Fruit fly (Drosophila melanogaster) S2 (cell line): ENCODE data around the gene CG17327.

Experiments
- CG8478 ChIP-seq: fragments of >200 bp; optimal IDR thresholded peaks from 2 replicates; lab custom pipeline; 2018
- CTCF ChIP-seq, 2 experiments: fragments of >200 bp; optimal IDR thresholded peaks; 2 replicates each; lab custom pipeline; 2018

The CG17327 gene

DNA sequence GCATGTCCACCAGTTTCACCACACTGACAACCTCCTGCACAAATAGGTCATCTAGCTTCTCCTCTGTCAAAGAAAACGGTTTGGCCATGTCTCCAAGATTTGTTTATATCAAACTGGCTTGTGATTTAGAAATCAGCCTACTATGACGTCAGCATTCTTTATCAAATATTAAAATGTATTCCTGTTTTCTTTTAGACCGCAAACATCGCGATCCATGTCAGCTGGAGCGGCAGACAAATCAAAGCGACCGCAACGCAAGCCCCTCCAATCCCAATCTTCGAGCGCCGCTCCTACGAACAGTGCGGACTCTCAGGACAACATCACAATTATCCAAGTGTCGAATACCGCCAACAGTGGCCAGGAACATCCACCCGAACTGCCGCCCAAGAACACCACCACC is 9.1 kb downstream of the CG17327 start, which contains the start of gene CG14383:
Gene CG14383 (minus strand): TSS at position 101 of the 400 bp plus-strand sequence.
- no peak for TF ChIP-seq CG8478
- TF ChIP-seq CTCF (optimal IDR thresholded peaks at IDR 0.05; lab: Kevin White, UChicago), result no peak

DNA sequence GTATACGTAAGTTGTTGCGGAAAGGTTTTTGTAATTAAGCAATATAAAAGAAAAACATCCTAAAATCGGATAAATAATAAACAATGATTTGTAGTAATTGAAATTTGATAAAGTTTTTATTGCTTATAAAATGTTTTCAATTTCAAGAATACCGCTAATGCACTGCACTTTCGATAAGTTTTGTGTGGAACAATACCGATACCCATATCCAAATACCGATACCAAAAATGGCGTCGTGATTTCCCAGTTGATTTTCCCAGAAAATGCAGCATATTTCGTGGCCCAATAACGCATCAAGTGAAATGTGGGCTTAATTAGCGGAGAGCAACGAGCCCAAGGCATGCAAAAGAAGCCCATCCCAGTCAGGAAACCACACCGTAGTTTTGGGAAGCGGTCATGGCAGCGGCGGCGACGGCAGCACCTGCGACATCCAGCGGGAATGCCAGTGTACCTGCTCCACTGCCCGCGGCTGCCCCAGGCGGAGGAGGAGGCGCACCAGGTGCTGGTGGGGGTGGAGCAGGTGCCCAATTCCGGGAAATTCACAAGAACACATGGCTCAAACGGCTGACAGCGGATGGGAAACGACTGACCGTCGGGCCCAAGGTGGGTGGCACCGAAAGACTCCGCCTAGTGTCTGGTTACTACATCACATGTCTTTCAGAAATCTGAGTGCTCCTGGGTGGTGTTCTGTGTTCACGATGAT is 11.5 kb downstream of the CG17327 start, which contains the start of gene CG31342:
Gene CG31342 (plus strand): TSS at position 214 of the 703 bp plus-strand sequence.
- TF ChIP-seq CTCF (optimal IDR thresholded peaks at IDR 0.05; lab: Kevin White, UChicago), result no peak
- no peak for TF ChIP-seq CG8478

DNA sequence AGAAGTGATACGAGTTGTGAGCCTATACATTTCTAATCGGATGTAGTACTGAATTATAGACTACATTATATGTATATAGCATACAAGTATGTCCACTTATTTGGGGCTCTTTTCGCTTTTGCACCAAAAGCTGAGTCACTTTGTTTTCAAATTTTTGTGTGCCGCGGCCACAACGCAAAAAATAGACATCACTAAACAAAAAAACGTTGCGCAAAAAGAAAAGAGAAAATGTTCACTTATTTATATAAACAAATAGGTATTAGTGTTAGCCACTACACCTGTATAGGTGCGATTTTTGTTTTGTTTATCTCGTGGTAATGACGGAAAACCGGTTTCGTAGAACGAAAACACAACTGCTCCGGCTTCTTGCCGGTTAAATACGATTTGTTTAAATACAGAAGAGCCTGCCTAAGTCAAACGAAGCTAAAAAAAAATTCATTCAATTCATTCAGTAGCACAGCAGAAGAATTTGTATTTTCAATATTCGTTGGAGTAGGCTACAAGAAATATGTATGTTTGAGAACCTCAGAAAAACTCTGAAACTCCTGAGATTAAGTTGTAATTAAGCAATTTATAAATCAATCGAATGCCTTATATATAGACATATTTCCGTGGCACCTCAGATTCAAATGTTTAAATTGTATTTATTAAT is 14.4 kb downstream of the CG17327 start:
- no peak for TF ChIP-seq CTCF (optimal IDR thresholded peaks at IDR 0.05; lab: Kevin White, UChicago)

DNA sequence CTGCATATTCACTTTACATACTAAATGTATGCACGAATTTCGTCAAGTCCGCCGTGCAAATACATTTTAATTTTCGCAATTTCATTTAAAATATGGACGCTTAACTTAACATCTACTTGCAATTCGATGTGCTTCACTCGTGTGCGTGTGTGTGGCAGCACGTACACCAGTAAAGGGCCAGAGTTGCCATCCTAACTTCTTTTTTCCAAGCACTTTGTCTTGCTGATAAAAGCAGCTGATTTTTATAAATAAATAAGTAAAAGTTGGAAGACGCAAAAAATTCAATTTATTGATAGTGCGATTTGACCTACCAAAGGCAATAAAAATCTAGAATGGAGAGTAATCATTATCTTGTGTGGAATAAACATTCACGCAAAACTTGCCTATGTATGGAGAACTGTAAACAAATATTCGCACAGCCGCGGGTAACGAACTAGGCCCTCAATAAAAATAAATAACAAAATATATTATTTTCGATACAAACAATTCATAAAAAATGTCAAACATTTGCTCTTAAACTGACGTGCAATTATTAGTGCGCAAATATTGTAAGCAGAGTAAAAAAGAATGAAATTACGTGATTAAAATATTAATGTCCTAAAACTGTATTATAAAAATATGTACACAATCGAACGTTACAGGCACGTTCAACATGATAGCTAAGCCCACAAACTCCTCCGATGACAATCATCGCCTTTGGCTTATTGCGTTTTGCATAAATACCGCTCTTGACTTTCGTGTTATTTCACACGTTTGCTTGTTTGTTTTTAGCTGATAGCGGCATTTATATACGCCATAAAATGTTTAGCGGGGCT is 15.2 kb downstream of the CG17327 start:
- TF ChIP-seq CTCF (optimal IDR thresholded peaks at IDR 0.05; lab: Kevin White, UChicago), result no peak
- no peak for TF ChIP-seq CG8478

DNA sequence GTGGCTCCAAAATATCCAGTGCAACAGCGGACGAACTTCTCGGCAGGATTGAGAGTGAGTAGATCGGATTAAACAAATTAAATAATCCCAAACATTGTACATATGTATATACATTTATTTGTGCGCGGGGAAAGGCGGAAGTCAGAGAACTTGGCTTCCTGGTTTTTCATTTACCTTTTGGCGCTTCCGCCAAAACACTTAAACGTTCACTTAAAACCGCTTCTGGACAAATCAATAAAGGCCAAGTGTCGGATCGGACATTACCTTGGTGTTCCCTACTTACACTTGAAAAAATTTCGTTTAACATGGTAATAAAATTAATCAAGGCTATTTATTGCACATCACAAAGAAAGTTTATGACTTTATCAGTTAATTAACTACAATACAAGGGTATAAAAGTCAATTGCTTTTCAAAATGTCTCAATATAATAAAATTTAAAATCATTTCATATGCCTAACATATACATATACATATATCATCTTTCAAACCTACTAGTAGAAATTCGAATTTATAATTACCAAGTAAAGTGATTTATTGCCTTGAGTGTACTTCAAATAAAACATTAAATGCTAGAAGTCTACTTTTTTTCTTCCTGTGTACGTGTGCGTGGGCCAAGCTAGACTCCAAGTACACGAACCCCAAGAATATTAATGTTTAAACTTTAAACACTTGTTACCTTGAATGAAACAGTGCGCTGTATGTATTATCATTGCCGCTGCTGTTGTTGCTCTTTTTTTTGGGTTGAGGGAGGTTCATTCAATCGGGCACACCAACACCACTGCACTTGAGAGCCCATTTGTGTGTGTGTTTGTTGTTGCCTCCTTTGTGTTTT is 16.0 kb downstream of the CG17327 start:
- no peak for TF ChIP-seq CTCF (optimal IDR thresholded peaks at IDR 0.05; lab: Kevin White, UChicago)
- TF ChIP-seq CG8478, result no peak

DNA sequence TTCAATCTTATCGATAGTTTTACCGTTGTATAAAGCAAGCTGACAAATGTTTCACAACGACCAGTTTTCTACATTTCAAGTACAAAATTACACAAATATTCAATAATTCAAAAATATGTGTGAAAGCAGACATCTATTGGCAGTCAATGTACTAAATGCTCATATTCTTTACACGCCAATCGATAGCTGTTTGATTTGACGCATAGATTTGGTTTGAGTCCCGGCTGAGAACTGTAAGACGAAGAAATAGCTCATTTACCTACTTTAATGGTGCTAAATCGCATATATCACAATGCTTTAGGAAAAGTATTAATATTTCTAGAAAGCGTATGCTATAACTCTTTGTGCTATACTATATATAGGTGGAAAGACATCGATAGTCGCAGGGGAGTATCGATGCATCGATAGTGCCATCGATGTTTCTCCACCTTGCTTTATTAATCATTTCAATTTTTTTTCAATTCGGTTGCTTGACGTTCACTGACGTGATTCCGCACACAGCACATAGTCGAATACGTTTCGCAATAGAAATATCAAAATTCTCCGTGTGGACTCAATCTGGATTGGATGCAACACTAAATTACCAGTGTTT is 16.8 kb downstream of the CG17327 start, which contains the start of gene Paip2:
Gene Paip2 (plus strand): TSS at position 165 of the 592 bp plus-strand sequence.
- TF ChIP-seq CTCF (optimal IDR thresholded peaks at IDR 0.05; lab: Kevin White, UChicago), result peak; percentile 84 to 86
- no peak for TF ChIP-seq CG8478

DNA sequence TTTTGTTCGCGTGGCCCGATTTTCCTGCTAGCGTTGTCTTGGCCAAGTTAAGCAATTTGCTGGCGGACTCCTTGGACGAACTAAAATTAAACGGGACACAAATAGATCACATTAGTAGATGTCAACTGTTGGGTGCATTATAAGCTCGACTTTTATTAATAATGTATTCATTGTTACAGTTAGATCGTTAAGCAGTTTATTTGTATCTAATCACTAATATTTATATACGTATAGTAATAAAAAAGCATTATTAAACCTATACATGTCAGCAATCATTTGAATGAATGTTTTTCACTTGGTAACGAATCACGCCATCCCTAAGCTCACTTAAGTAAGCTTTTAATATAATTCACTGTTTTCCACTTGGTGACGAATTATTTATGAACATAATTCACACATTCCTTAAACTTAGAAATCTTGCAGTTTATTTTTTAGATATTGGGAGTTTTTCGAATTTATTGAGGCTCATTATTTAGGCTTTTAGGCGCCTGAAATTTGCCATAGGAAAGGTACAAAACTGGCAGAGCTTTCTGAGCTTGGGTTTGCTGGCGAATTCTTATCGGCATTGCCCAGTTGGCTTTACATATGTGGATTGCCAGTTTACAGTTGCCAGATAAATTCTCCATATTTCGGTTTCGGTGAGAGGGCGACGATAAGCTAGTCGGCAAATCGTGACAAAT is 20.0 kb downstream of the CG17327 start, which contains the start of the genes CG7381 and CG7091:
Gene CG7381 (minus strand): TSS at position 101 of the 680 bp plus-strand sequence.
Gene CG7091 (plus strand): TSS at position 630 of the 680 bp plus-strand sequence.
- no peak for TF ChIP-seq CG8478
- TF ChIP-seq CTCF (optimal IDR thresholded peaks at IDR 0.05; lab: Kevin White, UChicago), result no peak

DNA sequence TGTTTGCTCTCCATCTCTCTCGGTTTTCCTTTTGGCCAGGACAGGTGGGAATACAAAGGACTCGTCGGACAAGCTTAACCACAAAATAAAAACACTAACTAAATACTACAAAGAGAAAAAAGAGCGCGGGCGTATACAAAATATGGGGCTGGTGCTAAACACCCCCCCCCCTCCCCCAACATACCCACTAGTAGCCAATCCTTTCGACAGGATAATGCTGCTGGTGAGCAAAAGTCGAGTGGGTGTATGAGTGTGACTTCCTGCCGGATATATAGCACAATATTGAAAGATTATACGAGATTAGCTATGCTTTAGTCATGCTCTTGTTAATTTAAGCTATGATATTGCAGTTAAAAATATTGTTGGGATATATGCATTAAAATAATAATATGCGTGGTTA is 22.3 kb downstream of the CG17327 start:
- no peak for TF ChIP-seq CTCF (optimal IDR thresholded peaks at IDR 0.05; lab: Kevin White, UChicago)
- no peak for TF ChIP-seq CG8478

DNA sequence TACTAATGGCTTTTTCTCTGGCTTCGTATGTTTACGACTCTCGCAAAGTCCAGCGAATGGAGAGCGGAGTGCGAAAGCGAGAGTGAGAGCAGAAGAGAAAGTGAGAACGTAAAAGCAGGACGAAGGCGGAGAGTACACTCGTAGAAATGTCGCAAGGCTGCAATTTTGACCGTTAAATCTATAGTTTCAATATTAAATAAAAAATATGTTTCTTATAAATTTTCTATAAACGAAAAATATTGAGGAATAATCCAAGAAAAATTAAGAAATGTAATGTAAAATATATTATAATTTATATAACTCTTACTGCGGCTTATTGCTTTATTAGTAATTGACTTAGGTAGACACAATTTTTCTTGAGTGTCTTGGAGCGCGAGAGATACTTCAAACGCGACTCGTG is 23.1 kb downstream of the CG17327 start:
- TF ChIP-seq CTCF (optimal IDR thresholded peaks at IDR 0.05; lab: Kevin White, UChicago), result no peak
- TF ChIP-seq CG8478, result no peak

DNA sequence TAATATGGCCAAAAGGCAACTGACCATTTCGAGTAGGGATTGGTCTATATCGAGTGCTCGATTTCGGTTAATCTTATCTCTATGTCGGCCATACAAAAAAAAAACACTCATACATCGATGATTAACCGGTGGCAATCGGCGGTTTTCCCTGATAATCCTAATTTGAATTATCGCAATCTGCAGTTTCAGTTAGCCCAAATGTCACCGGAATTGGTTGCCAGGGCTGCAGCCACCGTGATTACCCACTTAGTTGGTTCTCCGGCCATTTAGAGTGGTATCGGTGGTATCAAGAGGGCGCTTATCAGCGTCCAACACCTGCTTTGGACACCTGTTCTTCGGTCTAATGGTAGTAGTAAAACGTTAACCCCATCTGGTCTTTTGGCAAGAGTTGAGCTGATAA is 25.4 kb downstream of the CG17327 start:
- TF ChIP-seq CG8478, result no peak
- TF ChIP-seq CTCF (optimal IDR thresholded peaks at IDR 0.05; lab: Kevin White, UChicago), result no peak

DNA sequence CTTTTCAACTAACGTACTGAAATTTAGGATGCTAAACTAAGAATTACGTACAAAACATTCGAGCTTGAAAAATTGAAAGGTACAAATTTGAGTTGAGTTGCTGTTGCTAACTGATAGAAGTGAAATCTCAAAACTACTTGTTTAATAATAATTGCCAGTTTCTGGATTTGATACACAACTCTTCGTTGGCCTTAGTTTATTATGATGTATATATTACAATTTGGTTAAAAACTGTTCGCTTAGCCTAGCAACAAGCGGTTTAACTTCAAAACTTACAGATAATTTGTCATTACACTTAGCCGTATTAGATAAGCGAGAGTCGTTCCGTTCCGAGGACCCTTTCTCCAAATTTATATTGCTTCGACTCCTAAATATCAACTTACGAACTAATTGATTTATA is 29.9 kb downstream of the CG17327 start, which contains the start of the genes CG14384 and grsm:
Gene CG14384 (minus strand): TSS at position 101 of the 400 bp plus-strand sequence.
Gene grsm (minus strand): TSS at position 101 of the 400 bp plus-strand sequence.
- no peak for TF ChIP-seq CTCF (optimal IDR thresholded peaks at IDR 0.05; lab: Kevin White, UChicago)
- TF ChIP-seq CG8478, result no peak

DNA sequence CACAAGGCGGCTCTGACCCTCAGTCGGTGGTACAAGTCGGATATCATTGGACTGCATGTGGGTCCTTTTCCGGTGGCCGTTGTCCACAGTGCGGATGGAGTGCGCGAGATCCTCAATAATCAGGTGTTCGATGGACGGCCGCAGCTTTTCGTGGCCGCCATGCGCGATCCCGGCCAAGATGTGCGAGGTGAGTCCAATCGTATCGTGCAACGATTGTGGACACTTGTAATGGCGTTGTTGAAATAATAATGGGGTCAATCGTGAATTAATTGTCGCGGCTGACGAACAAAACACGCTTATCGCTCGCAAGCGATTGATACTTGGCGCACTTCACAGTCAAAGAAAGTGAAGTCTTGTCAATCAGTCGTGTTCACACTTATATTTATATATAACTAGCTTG is 33.5 kb downstream of the CG17327 start:
- TF ChIP-seq CTCF (optimal IDR thresholded peaks at IDR 0.05; lab: Kevin White, UChicago) (no peak), CG8478 (no peak)

DNA sequence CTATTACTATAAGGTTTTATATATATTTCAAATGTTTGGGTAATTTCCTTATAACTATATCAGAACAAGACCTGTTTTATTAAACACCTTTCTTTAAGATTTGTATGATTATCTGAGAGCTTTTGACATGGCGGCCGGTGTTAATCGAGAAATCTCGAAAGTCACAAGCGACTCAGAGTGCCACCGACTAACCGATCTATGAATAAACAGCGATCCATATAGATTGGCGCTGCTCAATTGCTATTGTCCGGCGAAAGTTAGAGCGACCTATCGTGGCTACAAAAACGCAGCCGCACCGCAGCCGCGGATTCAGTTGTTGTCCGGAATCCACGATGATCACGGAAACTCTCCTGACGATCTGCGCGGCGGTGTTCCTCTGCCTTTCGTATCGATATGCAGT is 34.0 kb downstream of the CG17327 start, which contains the start of gene Cyp304a1:
Gene Cyp304a1 (plus strand): TSS at position 301 of the 400 bp plus-strand sequence.
- TF ChIP-seq CTCF (optimal IDR thresholded peaks at IDR 0.05; lab: Kevin White, UChicago) (no peak), CG8478 (no peak)
